Worm (Caenorhabditis elegans) whole organism, early embryonic: ENCODE data around the gene srw-66.
A peak's percentile ranks its signal among the peaks of the same experiment; 100 is the strongest.

Experiments
- B0310.2 ChIP-seq: sonication (generic microtip); optimal IDR thresholded peaks from 2 replicates; lab custom pipeline; 2016; ENCODE audit warnings: mild to moderate bottlenecking, missing genetic modification characterization, missing compliant biosample characterization
- F13C5.2 ChIP-seq: sonication (generic microtip); optimal IDR thresholded peaks from 2 replicates; lab custom pipeline; 2017; ENCODE audit warnings: mild to moderate bottlenecking, missing genetic modification characterization, inconsistent platforms, missing compliant biosample characterization
- aly-1 ChIP-seq: sonication (generic microtip); optimal IDR thresholded peaks from 2 replicates; lab custom pipeline; 2016; ENCODE audit warnings: missing genetic modification characterization, missing compliant biosample characterization
- ama-1 ChIP-seq: fragments of 150-350 bp; optimal IDR thresholded peaks from 2 replicates; lab custom pipeline; 2014
- ceh-13 ChIP-seq: fragments of 200-800 bp; sonication (Bioruptor generic); optimal IDR thresholded peaks from 2 replicates; lab custom pipeline; 2018; ENCODE audit warnings: mild to moderate bottlenecking, missing genetic modification characterization, missing compliant biosample characterization
- ceh-36 ChIP-seq: sonication (generic microtip); optimal IDR thresholded peaks from 2 replicates; lab custom pipeline; 2016; ENCODE audit warnings: missing genetic modification characterization, inconsistent platforms, missing compliant biosample characterization
- ets-7 ChIP-seq: sonication (generic microtip); optimal IDR thresholded peaks from 2 replicates; lab custom pipeline; 2016; ENCODE audit warnings: missing genotype, missing genetic modification characterization, missing compliant biosample characterization
- flt-1 ChIP-seq: fragments of 200-800 bp; sonication (Bioruptor generic); IDR thresholded peaks from 2 replicates; pipeline ENCODE4 v1.3.6; 2022; ENCODE audit warnings: missing genetic modification characterization, missing compliant biosample characterization
- hmbx-1 ChIP-seq: sonication (generic microtip); optimal IDR thresholded peaks from 2 replicates; lab custom pipeline; 2016; ENCODE audit warnings: mild to moderate bottlenecking, missing genetic modification characterization, missing compliant biosample characterization
- hmg-4 ChIP-seq: fragments of 200-800 bp; sonication (Bioruptor generic); optimal IDR thresholded peaks from 2 replicates; lab custom pipeline; 2018; ENCODE audit warnings: mild to moderate bottlenecking, missing genetic modification characterization, missing compliant biosample characterization
- hnd-1 ChIP-seq: sonication (generic microtip); optimal IDR thresholded peaks from 2 replicates; lab custom pipeline; 2016; ENCODE audit warnings: missing genetic modification characterization, missing compliant biosample characterization
- pes-1 ChIP-seq: fragments of 200-800 bp; sonication (Bioruptor generic); IDR thresholded peaks from 2 replicates; pipeline ENCODE4 v1.3.6; 2022; ENCODE audit warnings: missing genetic modification reagents, missing genetic modification characterization, missing compliant biosample characterization
- scrt-1 ChIP-seq: fragments of 200-800 bp; sonication (Bioruptor generic); IDR thresholded peaks from 2 replicates; pipeline ENCODE4 v1.3.6; 2022; ENCODE audit warnings: missing genetic modification characterization, missing compliant biosample characterization
- sea-1 ChIP-seq: fragments of 200-800 bp; sonication (Bioruptor generic); conservative IDR thresholded peaks from 2 replicates; pipeline ENCODE4 v1.3.6; 2022; ENCODE audit warnings: missing genetic modification characterization, missing compliant biosample characterization
- tbx-11 ChIP-seq: fragments of 200-800 bp; sonication (Bioruptor generic); IDR thresholded peaks from 2 replicates; pipeline ENCODE4 v1.3.6; 2022; ENCODE audit warnings: missing genetic modification characterization, missing compliant biosample characterization
- tbx-37 ChIP-seq: fragments of 200-800 bp; sonication (Bioruptor generic); conservative IDR thresholded peaks from 2 replicates; pipeline ENCODE4 v1.3.6; 2022; ENCODE audit warnings: missing genetic modification reagents, missing genetic modification characterization, missing compliant biosample characterization
- tra-4 ChIP-seq: sonication (generic microtip); optimal IDR thresholded peaks from 2 replicates; lab custom pipeline; 2017; ENCODE audit warnings: missing genetic modification characterization, missing compliant biosample characterization

Gene srw-66

ce11 chrII:1255637-1256036 is 16.1 kb downstream of the srw-66 start, which contains the start of gene clec-119:
clec-119 (plus strand) TSS chrII:1255937.
- TF ChIP-seq hmg-4 (GFP tag; lab: Kevin White, UChicago) = no peak
- no peak for TF ChIP-seq F13C5.2
- TF ChIP-seq B0310.2 = no peak
- TF ChIP-seq flt-1 (GFP tag; lab: Robert Waterston, UW) = no peak
- TF ChIP-seq tra-4 (tag; lab: Kevin White, UChicago) = no peak
- TF ChIP-seq sea-1 = no peak
- TF ChIP-seq ama-1 (lab: Kevin White, UChicago) = no peak
- TF ChIP-seq hnd-1 (tag; lab: Kevin White, UChicago) = no peak
- TF ChIP-seq tbx-37 (GFP tag; lab: Robert Waterston, UW) = no peak
- no peak for TF ChIP-seq pes-1 (GFP tag; lab: Robert Waterston, UW)
- TF ChIP-seq tbx-11 (GFP tag; lab: Robert Waterston, UW) = no peak
- TF ChIP-seq scrt-1 (GFP tag; lab: Robert Waterston, UW) = no peak
- TF ChIP-seq ceh-13 (GFP tag; lab: Kevin White, UChicago) = no peak
- no peak for TF ChIP-seq aly-1 (tag; lab: Kevin White, UChicago)
- TF ChIP-seq ceh-36 (tag; lab: Kevin White, UChicago) = no peak

DNA sequence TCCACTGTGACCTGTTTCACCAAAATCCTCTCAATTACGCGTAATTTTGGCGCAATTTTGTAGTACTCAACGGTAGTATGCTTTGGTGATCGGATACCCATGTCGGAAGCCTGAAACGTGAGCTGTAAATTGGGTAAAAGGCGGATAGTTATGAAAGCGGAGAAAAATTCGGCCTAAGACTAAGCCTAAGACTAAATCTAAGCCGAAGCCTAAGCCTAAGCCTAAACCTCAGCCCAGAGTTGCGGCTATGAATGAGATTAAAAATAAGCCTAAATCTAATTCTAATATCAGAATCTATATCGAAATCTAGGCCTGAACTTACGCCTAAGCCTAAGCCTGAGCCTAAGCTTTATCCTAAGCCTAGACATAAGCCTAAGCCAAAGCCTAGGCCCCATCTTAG is 19.5 kb downstream of the srw-66 start, which contains the start of gene lin-42:
Gene lin-42 (minus strand): TSS at position 101 of the 400 bp plus-strand sequence.
- TF ChIP-seq ceh-36 (tag; lab: Kevin White, UChicago) (peak; percentile 4), pes-1 (GFP tag; lab: Robert Waterston, UW) (no peak)

DNA sequence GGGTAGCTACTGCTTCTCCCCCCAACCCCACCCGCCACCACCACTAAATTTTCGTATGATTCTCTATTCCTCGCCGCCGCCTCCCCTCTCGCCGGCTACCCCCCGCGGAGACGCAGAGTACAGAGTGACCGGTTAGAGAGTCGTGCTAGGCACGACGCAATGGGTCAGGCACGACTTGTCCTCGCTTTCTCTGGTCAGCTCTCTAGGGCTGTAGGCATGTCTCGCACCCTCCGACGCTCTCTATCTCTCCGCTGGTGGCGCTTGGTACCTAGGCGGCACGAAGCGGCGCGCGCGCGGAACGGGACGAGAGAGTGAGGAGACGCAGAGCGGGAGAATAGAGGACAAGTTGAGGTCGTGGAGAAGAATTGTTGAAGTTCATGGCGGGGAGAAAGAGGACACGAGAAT is 24.9 kb downstream of the srw-66 start:
- TF ChIP-seq hmg-4 (GFP tag; lab: Kevin White, UChicago) (peak; percentile 86), aly-1 (tag; lab: Kevin White, UChicago) (peak; percentile 27), flt-1 (GFP tag; lab: Robert Waterston, UW) (no peak), ets-7 (tag; lab: Kevin White, UChicago) (no peak), tra-4 (tag; lab: Kevin White, UChicago) (no peak), pes-1 (GFP tag; lab: Robert Waterston, UW) (peak; percentile 56; the same call in 1 of the 2 replicates), B0310.2 (no peak), F13C5.2 (peak; percentile 67)

ce11 chrII:1245783-1246182 is 25.9 kb downstream of the srw-66 start:
- TF ChIP-seq pes-1 (GFP tag; lab: Robert Waterston, UW) = no peak
- TF ChIP-seq hmg-4 (GFP tag; lab: Kevin White, UChicago) = no peak
- TF ChIP-seq flt-1 (GFP tag; lab: Robert Waterston, UW) = no peak
- no peak for TF ChIP-seq hmbx-1 (tag; lab: Kevin White, UChicago)
- no peak for TF ChIP-seq tbx-37 (GFP tag; lab: Robert Waterston, UW)
- no peak for TF ChIP-seq scrt-1 (GFP tag; lab: Robert Waterston, UW)
- no peak for TF ChIP-seq aly-1 (tag; lab: Kevin White, UChicago)
- TF ChIP-seq F13C5.2 = no peak
- no peak for TF ChIP-seq tra-4 (tag; lab: Kevin White, UChicago)
- TF ChIP-seq tbx-11 (GFP tag; lab: Robert Waterston, UW) = no peak
- TF ChIP-seq ceh-13 (GFP tag; lab: Kevin White, UChicago) = no peak
- TF ChIP-seq ceh-36 (tag; lab: Kevin White, UChicago) = no peak
- no peak for TF ChIP-seq B0310.2
- TF ChIP-seq sea-1 = no peak
- no peak for TF ChIP-seq hnd-1 (tag; lab: Kevin White, UChicago)
- TF ChIP-seq ets-7 (tag; lab: Kevin White, UChicago) = no peak

- TF ChIP-seq ama-1 (lab: Kevin White, UChicago) = no peak
- TF ChIP-seq ceh-13 (GFP tag; lab: Kevin White, UChicago) = no peak
- peak; percentile 8 for TF ChIP-seq hmg-4 (GFP tag; lab: Kevin White, UChicago)
- TF ChIP-seq flt-1 (GFP tag; lab: Robert Waterston, UW) = no peak
- TF ChIP-seq tbx-37 (GFP tag; lab: Robert Waterston, UW) = no peak
- no peak for TF ChIP-seq tbx-11 (GFP tag; lab: Robert Waterston, UW)
These were observed 27.2 kb downstream of the srw-66 start for ce11 chrII:1244420-1244959.

ce11 chrII:1242475-1242874 is 29.2 kb downstream of the srw-66 start:
- TF ChIP-seq pes-1 (GFP tag; lab: Robert Waterston, UW) = no peak
- no peak for TF ChIP-seq ceh-36 (tag; lab: Kevin White, UChicago)
- TF ChIP-seq tra-4 (tag; lab: Kevin White, UChicago) = no peak
- TF ChIP-seq scrt-1 (GFP tag; lab: Robert Waterston, UW) = no peak
- no peak for TF ChIP-seq tbx-11 (GFP tag; lab: Robert Waterston, UW)
- TF ChIP-seq hnd-1 (tag; lab: Kevin White, UChicago) = no peak
- TF ChIP-seq hmbx-1 (tag; lab: Kevin White, UChicago) = no peak
- TF ChIP-seq aly-1 (tag; lab: Kevin White, UChicago) = peak; percentile 29
- no peak; the same call in 1 of the 2 replicates for TF ChIP-seq flt-1 (GFP tag; lab: Robert Waterston, UW)
- peak; percentile 32 for TF ChIP-seq F13C5.2
- no peak for TF ChIP-seq ets-7 (tag; lab: Kevin White, UChicago)
- no peak for TF ChIP-seq B0310.2
- peak; percentile 18 for TF ChIP-seq hmg-4 (GFP tag; lab: Kevin White, UChicago)

DNA sequence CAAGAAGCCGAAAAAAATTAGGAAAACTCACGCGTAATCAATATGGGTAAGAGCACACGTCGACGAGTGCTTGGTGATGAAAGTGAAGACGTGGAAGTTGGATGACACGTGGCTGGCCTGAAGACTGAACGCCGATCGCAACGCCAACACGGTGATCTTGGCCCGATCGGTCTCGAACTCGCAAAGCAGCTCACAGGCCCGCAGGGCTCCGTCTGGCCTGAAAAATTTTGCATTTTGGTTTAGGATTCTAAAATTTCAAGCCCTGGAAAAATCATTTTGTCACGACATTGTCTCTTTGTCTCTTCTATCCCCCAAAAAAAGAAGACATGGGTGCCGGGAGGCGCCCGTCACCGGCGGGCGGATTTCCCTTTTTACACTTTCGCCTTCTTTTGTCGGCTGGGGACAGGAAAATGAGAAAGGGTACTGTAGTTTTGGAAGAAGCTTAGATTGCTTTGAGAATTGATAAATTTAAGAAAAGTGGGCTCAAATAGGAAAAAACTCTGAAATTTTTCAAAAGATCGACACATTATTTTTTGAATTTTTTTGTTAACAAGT is 30.5 kb downstream of the srw-66 start:
- TF ChIP-seq tbx-11 (GFP tag; lab: Robert Waterston, UW) (no peak), sea-1 (no peak), pes-1 (GFP tag; lab: Robert Waterston, UW) (peak; percentile 17; the same call in 1 of the 2 replicates), scrt-1 (GFP tag; lab: Robert Waterston, UW) (0 out of 2 replicates have a peak, but pooled peaks have one; percentile 24), flt-1 (GFP tag; lab: Robert Waterston, UW) (no peak)
